Worm (Caenorhabditis elegans) whole organism, young adult: ENCODE measurements around the gene pgp-3.

ENCODE experiments used
- B0035.1 ChIP-seq: sonication (generic microtip); optimal IDR thresholded peaks from 2 replicates; lab custom pipeline; 2016; ENCODE audit warnings: missing genetic modification characterization, mild to moderate bottlenecking, missing compliant biosample characterization, missing genotype, missing genetic modification reagents
- B0336.3 ChIP-seq: fragments of 200-800 bp; sonication (Bioruptor generic); IDR thresholded peaks from 2 replicates; pipeline ENCODE4 v1.3.6; 2022; ENCODE audit warnings: missing genetic modification characterization, missing compliant biosample characterization
- C06A6.2 ChIP-seq: fragments of 200-800 bp; sonication (Bioruptor generic); conservative IDR thresholded peaks from 2 replicates; pipeline ENCODE4 v1.3.6; 2022; ENCODE audit warnings: missing genetic modification characterization, missing compliant biosample characterization
- F33H1.4 ChIP-seq: fragments of 200-800 bp; sonication (Bioruptor generic); IDR thresholded peaks from 2 replicates; pipeline ENCODE4 v1.3.6; 2022; ENCODE audit warnings: missing genetic modification reagents, missing genetic modification characterization, missing compliant biosample characterization
- F52B5.7 ChIP-seq: sonication (generic microtip); optimal IDR thresholded peaks from 2 replicates; lab custom pipeline; 2016; ENCODE audit warnings: mild to moderate bottlenecking, missing genetic modification characterization, missing compliant biosample characterization
- Y53F4B.3 ChIP-seq: fragments of 200-800 bp; sonication (Bioruptor generic); IDR thresholded peaks from 2 replicates; pipeline ENCODE4 v1.3.6; 2022; ENCODE audit warnings: missing genetic modification reagents, missing genetic modification characterization, missing compliant biosample characterization
- Y56A3A.18 ChIP-seq: fragments of 200-800 bp; sonication (Bioruptor generic); IDR thresholded peaks from 2 replicates; pipeline ENCODE4 v1.3.6; 2022; ENCODE audit warnings: missing genetic modification reagents, missing genetic modification characterization, missing compliant biosample characterization
- Y95B8A.8 ChIP-seq: fragments of 200-800 bp; sonication (Bioruptor generic); IDR thresholded peaks from 2 replicates; pipeline ENCODE4 v1.3.6; 2022; ENCODE audit warnings: missing genetic modification reagents, missing genetic modification characterization, missing compliant biosample characterization
- atf-7 ChIP-seq: sonication (generic microtip); optimal IDR thresholded peaks from 2 replicates; lab custom pipeline; 2017; ENCODE audit warnings: mild to moderate bottlenecking, missing genetic modification characterization, missing compliant biosample characterization
- bed-1 ChIP-seq: fragments of 200-800 bp; sonication (Bioruptor generic); IDR thresholded peaks from 2 replicates; pipeline ENCODE4 v1.3.6; 2022; ENCODE audit warnings: missing genetic modification reagents, missing genetic modification characterization, missing compliant biosample characterization
- bed-2 ChIP-seq: fragments of 200-800 bp; sonication (Bioruptor generic); IDR thresholded peaks from 2 replicates; pipeline ENCODE4 v1.3.6; 2022; ENCODE audit warnings: missing genetic modification reagents, missing genetic modification characterization, missing compliant biosample characterization
- chd-7 ChIP-seq: sonication (generic microtip); optimal IDR thresholded peaks from 2 replicates; lab custom pipeline; 2016; ENCODE audit warnings: mild to moderate bottlenecking, missing genetic modification characterization, moderate library complexity, missing compliant biosample characterization
- efl-1 ChIP-seq: fragments of 150-350 bp; optimal IDR thresholded peaks from 2 replicates; lab custom pipeline; 2014; ENCODE audit warnings: missing biosample characterization, missing genetic modification reagents, missing genetic modification characterization
- egl-44 ChIP-seq: fragments of 200-800 bp; sonication (Bioruptor generic); IDR thresholded peaks from 2 replicates; pipeline ENCODE4 v1.3.6; 2022; ENCODE audit warnings: missing genetic modification reagents, missing genetic modification characterization, missing compliant biosample characterization
- fkh-3 ChIP-seq: sonication (generic microtip); optimal IDR thresholded peaks from 2 replicates; lab custom pipeline; 2016; ENCODE audit warnings: mild to moderate bottlenecking, missing genetic modification characterization, missing compliant biosample characterization
- him-1 ChIP-seq: sonication (generic microtip); optimal IDR thresholded peaks from 2 replicates; lab custom pipeline; 2016; ENCODE audit warnings: missing genotype, missing genetic modification reagents, missing genetic modification characterization, missing compliant biosample characterization
- let-526 ChIP-seq: fragments of 200-800 bp; sonication (Bioruptor generic); IDR thresholded peaks from 2 replicates; pipeline ENCODE4 v1.3.6; 2022; ENCODE audit warnings: missing genetic modification reagents, missing genetic modification characterization, missing compliant biosample characterization
- madf-10 ChIP-seq: sonication (generic microtip); optimal IDR thresholded peaks from 2 replicates; lab custom pipeline; 2016; ENCODE audit warnings: mild to moderate bottlenecking, missing genetic modification characterization, missing compliant biosample characterization
- madf-6 ChIP-seq: fragments of 200-800 bp; sonication (Bioruptor generic); IDR thresholded peaks from 2 replicates; pipeline ENCODE4 v1.3.6; 2022; ENCODE audit warnings: missing genetic modification reagents, missing genetic modification characterization, missing compliant biosample characterization
- madf-8 ChIP-seq: fragments of 200-800 bp; sonication (Bioruptor generic); conservative IDR thresholded peaks from 2 replicates; pipeline ENCODE4 v1.3.6; 2022; ENCODE audit warnings: missing genetic modification reagents, missing genetic modification characterization, missing compliant biosample characterization
- mel-28 ChIP-seq: sonication (generic microtip); optimal IDR thresholded peaks from 2 replicates; lab custom pipeline; 2016; ENCODE audit warnings: borderline replicate concordance, mild to moderate bottlenecking, missing genetic modification characterization, missing compliant biosample characterization
- nfyb-1 ChIP-seq: fragments of 200-800 bp; sonication (Bioruptor generic); IDR thresholded peaks from 2 replicates; pipeline ENCODE4 v1.3.6; 2022; ENCODE audit warnings: missing genetic modification reagents, missing genetic modification characterization, missing compliant biosample characterization
- nhr-80 ChIP-seq: sonication (generic microtip); optimal IDR thresholded peaks from 2 replicates; lab custom pipeline; 2016; ENCODE audit warnings: missing genetic modification characterization, missing compliant biosample characterization
- pha-4 ChIP-seq: fragments of 150-350 bp; sonication (generic microtip); optimal IDR thresholded peaks from 2 replicates; lab custom pipeline; 2014; ENCODE audit warnings: missing biosample characterization, missing genetic modification reagents, missing genetic modification characterization
- rec-8 ChIP-seq, 2 experiments: sonication (generic microtip); optimal IDR thresholded peaks; 2 replicates each; lab custom pipeline; 2016; ENCODE audit warnings: mild to moderate bottlenecking in 2 of 2, missing genetic modification characterization in 2 of 2, missing genetic modification reagents in 2 of 2, missing genotype in 2 of 2, missing biosample characterization in 1 of 2, missing compliant biosample characterization in 1 of 2, moderate library complexity in 1 of 2
- snpc-1.3 ChIP-seq: sonication (generic microtip); optimal IDR thresholded peaks from 2 replicates; lab custom pipeline; 2017; ENCODE audit warnings: missing genetic modification characterization, mild to moderate bottlenecking, missing compliant biosample characterization, antibody characterized with exemption, moderate library complexity, missing genotype, missing genetic modification reagents; ENCODE audit not compliant: insufficient read depth
- unc-130 ChIP-seq: sonication (generic microtip); optimal IDR thresholded peaks from 2 replicates; lab custom pipeline; 2016; ENCODE audit warnings: missing genetic modification reagents, missing genetic modification characterization, missing compliant biosample characterization
- unc-62 ChIP-seq: fragments of 150-350 bp; optimal IDR thresholded peaks from 2 replicates; lab custom pipeline; 2014; ENCODE audit warnings: missing biosample characterization, missing genetic modification reagents, missing genetic modification characterization
- ztf-28 ChIP-seq: fragments of 200-800 bp; sonication (Bioruptor generic); IDR thresholded peaks from 2 replicates; pipeline ENCODE4 v1.3.6; 2022; ENCODE audit warnings: missing genetic modification reagents, missing genetic modification characterization, missing compliant biosample characterization
- ztf-3 ChIP-seq: fragments of 200-800 bp; sonication (Bioruptor generic); optimal IDR thresholded peaks from 2 replicates; lab custom pipeline; 2018; ENCODE audit warnings: mild to moderate bottlenecking, missing genetic modification characterization, missing compliant biosample characterization

Gene pgp-3

DNA sequence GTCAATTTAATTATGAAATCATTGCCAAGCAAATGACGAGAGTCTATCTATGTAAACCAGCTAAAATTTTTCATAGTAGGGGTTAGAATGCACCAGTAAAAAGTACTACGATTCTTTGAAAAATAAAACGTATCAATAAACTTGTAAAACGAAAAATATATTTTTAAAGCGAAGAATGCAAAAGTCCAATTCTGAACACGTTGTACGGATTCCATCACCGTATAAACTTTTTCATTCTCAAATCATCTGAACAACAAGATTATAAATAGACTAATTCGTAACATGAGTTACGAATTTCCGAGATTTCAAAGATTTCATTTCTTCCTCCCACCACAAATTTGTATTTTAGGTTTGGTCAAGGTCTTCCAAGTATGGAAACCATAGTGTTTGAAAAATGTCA, 35.2 kb upstream of the pgp-3 start, which contains the start of gene nlp-57 (continued):
- TF ChIP-seq fkh-3 (tag; lab: Kevin White, UChicago) = no peak
- no peak for TF ChIP-seq B0336.3

DNA sequence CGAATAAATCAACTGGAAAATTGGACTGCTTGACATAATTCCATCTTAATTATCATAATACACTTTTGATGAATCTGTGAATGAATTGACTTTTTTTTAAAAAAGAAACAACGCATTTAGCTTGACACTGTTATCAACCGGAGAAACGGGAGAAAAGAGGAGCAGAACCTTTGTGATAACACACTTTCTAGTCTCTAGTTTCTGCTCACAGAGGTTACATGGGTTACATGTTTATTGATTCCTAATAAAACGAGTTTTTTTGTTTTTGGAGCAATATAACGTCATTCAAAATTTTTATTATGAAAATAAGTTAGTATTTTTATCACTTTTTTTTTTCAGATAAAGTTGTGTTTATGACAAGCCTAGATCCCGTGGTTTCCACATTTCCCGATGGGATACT, 34.0 kb upstream of the pgp-3 start, which contains the start of gene hizr-1:
Gene hizr-1 (plus strand): TSS at position 340 of the 400 bp plus-strand sequence.
- TF ChIP-seq him-1 (tag; lab: Kevin White, UChicago) (no peak), nhr-80 (peak; percentile 63)

DNA sequence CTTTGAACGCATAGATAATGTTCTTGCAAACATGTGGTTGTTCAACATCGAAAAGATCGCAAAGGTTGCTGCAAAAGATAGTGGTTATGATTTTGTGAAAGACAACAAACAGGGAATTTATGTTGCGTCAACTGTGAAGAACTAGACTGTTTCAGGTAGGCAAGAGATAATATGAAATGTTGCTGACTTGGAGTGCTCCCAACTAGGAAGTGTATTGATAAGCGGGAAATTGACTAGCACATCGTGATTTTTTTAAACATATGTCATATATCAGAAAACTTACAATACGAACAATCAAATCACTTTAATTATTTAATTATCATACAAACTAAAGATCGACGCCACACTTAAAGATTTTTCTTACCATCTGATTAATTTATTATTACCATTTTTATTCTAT, 28.7 kb upstream of the pgp-3 start:
- TF ChIP-seq nhr-80 (peak; percentile 41), madf-8 (GFP tag; lab: Robert Waterston, UW) (no peak)

DNA sequence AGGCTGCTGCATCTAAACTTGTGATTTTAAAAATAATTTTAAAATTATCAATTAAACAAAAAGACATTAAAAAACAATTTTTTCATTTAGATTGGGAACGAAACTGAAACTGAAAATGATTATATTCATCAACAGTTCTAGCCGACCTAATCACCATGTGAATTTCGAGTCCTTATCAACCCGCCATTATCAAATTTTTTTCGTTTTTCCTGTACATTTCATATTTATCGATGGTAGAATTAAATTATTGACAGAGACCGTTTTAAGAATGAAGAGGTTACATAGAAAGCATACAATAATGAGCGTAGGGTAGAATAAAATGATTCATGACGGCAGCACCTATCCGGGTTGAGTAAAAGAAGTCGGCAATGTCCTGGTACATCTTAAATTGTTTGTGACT, 27.7 kb upstream of the pgp-3 start, which contains the start of gene asm-2:
Gene asm-2 (minus strand): TSS at position 12 of the 400 bp plus-strand sequence.
- no peak for TF ChIP-seq atf-7 (tag; lab: Kevin White, UChicago)
- TF ChIP-seq nhr-80 = peak; percentile 83

DNA sequence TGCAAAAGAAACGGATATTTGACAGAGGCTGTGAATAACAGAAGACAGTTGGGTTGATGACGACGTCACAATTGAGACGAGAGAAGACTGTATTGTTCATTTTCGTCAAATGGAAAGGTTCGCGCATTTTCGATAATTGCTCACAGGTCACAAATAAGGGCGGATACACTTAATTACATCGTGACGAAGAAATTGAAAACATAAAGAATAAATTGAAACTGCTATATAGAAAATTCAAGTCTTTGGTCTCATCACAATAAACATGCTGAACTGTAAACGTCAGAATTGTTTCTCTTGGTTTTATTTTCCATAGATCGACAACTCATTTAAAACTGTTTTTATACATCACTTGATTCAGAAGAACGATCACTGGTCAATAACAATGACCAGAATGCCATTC, 25.1 kb upstream of the pgp-3 start, which contains the start of gene ZK455.5:
Gene ZK455.5 (minus strand): TSS at position 101 of the 400 bp plus-strand sequence.
- no peak for TF ChIP-seq C06A6.2
- TF ChIP-seq unc-130 (GFP tag; lab: Kevin White, UChicago) = no peak
- TF ChIP-seq let-526 (GFP tag; lab: Robert Waterston, UW) = no peak
- no peak for TF ChIP-seq unc-62 (GFP tag; lab: Kevin White, UChicago)
- TF ChIP-seq nhr-80 = no peak
- TF ChIP-seq madf-6 (GFP tag; lab: Robert Waterston, UW) = no peak
- TF ChIP-seq F33H1.4 (GFP tag; lab: Robert Waterston, UW) = no peak
- TF ChIP-seq snpc-1.3 (tag; lab: Kevin White, UChicago) = no peak
- no peak for TF ChIP-seq mel-28 (tag; lab: Kevin White, UChicago)

DNA sequence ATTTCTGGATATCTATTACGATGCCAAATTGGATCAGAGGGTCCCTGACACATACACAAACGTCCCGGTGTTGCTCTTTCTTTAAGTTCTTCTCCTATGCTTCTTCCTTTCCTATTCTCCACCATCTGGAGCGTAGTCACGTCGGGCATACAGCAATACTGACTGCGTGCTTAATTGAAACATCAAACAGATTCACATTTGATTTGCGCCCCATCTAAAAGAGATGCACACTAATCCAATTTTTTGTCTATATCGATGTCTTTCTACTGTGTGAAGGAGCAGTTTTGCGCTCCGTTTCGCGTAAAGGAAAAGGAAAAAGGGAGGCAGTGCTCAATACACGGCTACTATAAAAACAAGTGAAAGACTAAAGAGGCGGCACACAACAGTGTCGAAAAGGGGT, 23.2 kb upstream of the pgp-3 start:
- no peak for TF ChIP-seq egl-44 (GFP tag; lab: Robert Waterston, UW)
- TF ChIP-seq Y56A3A.18 = no peak
- TF ChIP-seq F52B5.7 (tag; lab: Kevin White, UChicago) = no peak
- no peak for TF ChIP-seq chd-7 (tag; lab: Kevin White, UChicago)
- no peak for TF ChIP-seq pha-4
- no peak for TF ChIP-seq nhr-80
- TF ChIP-seq bed-2 (GFP tag; lab: Robert Waterston, UW) = no peak
- no peak for TF ChIP-seq B0035.1
- no peak for TF ChIP-seq rec-8 (tag; optimal IDR thresholded peaks at IDR 0.05; lab: Kevin White, UChicago)
- TF ChIP-seq bed-1 = no peak
- no peak for TF ChIP-seq atf-7 (tag; lab: Kevin White, UChicago)
- no peak for TF ChIP-seq madf-10
- TF ChIP-seq ztf-3 (GFP tag; lab: Kevin White, UChicago) = no peak
- no peak for TF ChIP-seq nfyb-1 (GFP tag; lab: Robert Waterston, UW)
- TF ChIP-seq efl-1 (GFP tag; lab: Kevin White, UChicago) = no peak
- TF ChIP-seq Y53F4B.3 (GFP tag; lab: Robert Waterston, UW) = no peak
- TF ChIP-seq ztf-28 (GFP tag; lab: Robert Waterston, UW) = no peak
- no peak for TF ChIP-seq Y95B8A.8
